Worm (Caenorhabditis elegans): ENCODE data around the gene mltn-8.

Gene mltn-8

ce11 chrV:333713-334112 lies 46.4 kb downstream of the mltn-8 start (continued):
- TF ChIP-seq nhr-77 (tag; optimal IDR thresholded peaks at IDR 0.05) = peak; percentile 90
- peak; percentile 71 for TF ChIP-seq nhr-48 (tag; optimal IDR thresholded peaks at IDR 0.05)
- TF ChIP-seq lin-15B (tag; optimal IDR thresholded peaks at IDR 0.05) = no peak

DNA sequence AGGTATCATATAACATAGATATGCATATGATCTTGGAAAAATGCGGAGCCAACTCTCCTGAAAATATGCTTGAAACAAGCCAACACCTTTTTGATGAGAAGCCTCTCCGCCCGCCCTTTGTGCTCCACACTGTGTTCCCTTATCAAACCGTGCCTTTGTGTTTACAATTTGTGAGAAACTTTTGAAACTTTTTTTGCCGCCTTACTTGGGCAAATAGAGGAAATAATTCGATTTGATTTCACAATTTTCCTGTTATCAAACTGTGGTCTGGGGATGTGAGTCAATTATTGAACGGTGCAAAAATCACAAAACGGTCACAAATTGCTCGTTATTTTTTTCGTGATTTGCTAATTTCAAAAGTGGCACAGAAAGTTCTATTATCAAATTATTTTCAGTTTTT lies 47.5 kb downstream of the mltn-8 start:
- TF ChIP-seq mxl-3 (GFP tag; optimal IDR thresholded peaks at IDR 0.05) (peak; percentile 27), tag-97 (GFP tag; IDR thresholded peaks at IDR 0.05) (no peak), F49E8.2 (tag; optimal IDR thresholded peaks at IDR 0.05; ENCODE audit: borderline replicate concordance) (no peak), ceh-44 (GFP tag; IDR thresholded peaks at IDR 0.05) (no peak), hif-1 (tag; optimal IDR thresholded peaks at IDR 0.05) (no peak), daf-12 (tag; optimal IDR thresholded peaks at IDR 0.05) (no peak), skn-1 (tag; optimal IDR thresholded peaks at IDR 0.05) (no peak), daf-16 (GFP tag; optimal IDR thresholded peaks at IDR 0.05) (no peak), daf-16 (tag; optimal IDR thresholded peaks at IDR 0.05) (peak; percentile 94), snpc-1.2 (GFP tag; IDR thresholded peaks at IDR 0.05) (no peak), dmd-8 (GFP tag; IDR thresholded peaks at IDR 0.05) (no peak), nhr-25 (tag; optimal IDR thresholded peaks at IDR 0.05; ENCODE audit: borderline replicate concordance, insufficient read depth) (no peak), rbr-2 (tag; optimal IDR thresholded peaks at IDR 0.05) (no peak), mdl-1 (tag; optimal IDR thresholded peaks at IDR 0.05) (peak in 1 of 2 experiments; percentile 15), F26F4.8 (GFP tag; conservative IDR thresholded peaks at IDR 0.05) (no peak), R02D3.7 (tag; optimal IDR thresholded peaks at IDR 0.05) (no peak), unc-130 (GFP tag; optimal IDR thresholded peaks at IDR 0.05) (no peak), aha-1 (tag) (peak; percentile 65), hlh-11 (tag; optimal IDR thresholded peaks at IDR 0.05) (peak; percentile 77), duxl-1 (tag; optimal IDR thresholded peaks at IDR 0.05; ENCODE audit: poor library complexity) (no peak), nhr-77 (tag; optimal IDR thresholded peaks at IDR 0.05) (peak; percentile 29), nhr-102 (tag; optimal IDR thresholded peaks at IDR 0.05) (peak; percentile 92), pqm-1 (tag; optimal IDR thresholded peaks at IDR 0.05) (peak; percentile 97), arid-1 (GFP tag; conservative IDR thresholded peaks at IDR 0.05) (no peak), dmd-6 (GFP tag; IDR thresholded peaks at IDR 0.05) (peak; percentile 93), php-3 (GFP tag; IDR thresholded peaks at IDR 0.05) (peak; percentile 62), hlh-30 (tag; optimal IDR thresholded peaks at IDR 0.05; ENCODE audit: insufficient read depth) (no peak), ama-1 (optimal IDR thresholded peaks at IDR 0.05) (no peak), nhr-6 (tag; optimal IDR thresholded peaks at IDR 0.05) (peak; percentile 48), nhr-28 (tag; optimal IDR thresholded peaks at IDR 0.05) (peak; percentile 83), dve-1 (tag; optimal IDR thresholded peaks at IDR 0.05; ENCODE audit: insufficient read depth) (peak; percentile 51), spr-1 (tag; optimal IDR thresholded peaks at IDR 0.05) (no peak), ceh-82 (tag; optimal IDR thresholded peaks at IDR 0.05) (no peak), nhr-237 (tag; optimal IDR thresholded peaks at IDR 0.05) (no peak), tra-1 (GFP tag; IDR thresholded peaks at IDR 0.05) (no peak), madf-9 (GFP tag; conservative IDR thresholded peaks at IDR 0.05) (no peak)

ce11 chrV:331245-331644 lies 48.8 kb downstream of the mltn-8 start:
- TF ChIP-seq ztf-11 (tag; optimal IDR thresholded peaks at IDR 0.05) (no peak), daf-12 (tag; optimal IDR thresholded peaks at IDR 0.05) (no peak), cey-2 (tag; optimal IDR thresholded peaks at IDR 0.05; ENCODE audit: borderline replicate concordance, insufficient read depth) (no peak), ZK546.5 (tag; optimal IDR thresholded peaks at IDR 0.05) (no peak), dmd-6 (GFP tag; IDR thresholded peaks at IDR 0.05) (peak; percentile 40; the same call in 1 of the 2 replicates), daf-8 (GFP tag; IDR thresholded peaks at IDR 0.05) (no peak), pqm-1 (tag; optimal IDR thresholded peaks at IDR 0.05) (peak; percentile 37), nhr-28 (tag; optimal IDR thresholded peaks at IDR 0.05) (peak; percentile 37), mep-1 (tag; optimal IDR thresholded peaks at IDR 0.05) (no peak)
